Fruit fly (Drosophila melanogaster): ENCODE measurements around the gene Neb-cGP.

The Neb-cGP gene

DNA sequence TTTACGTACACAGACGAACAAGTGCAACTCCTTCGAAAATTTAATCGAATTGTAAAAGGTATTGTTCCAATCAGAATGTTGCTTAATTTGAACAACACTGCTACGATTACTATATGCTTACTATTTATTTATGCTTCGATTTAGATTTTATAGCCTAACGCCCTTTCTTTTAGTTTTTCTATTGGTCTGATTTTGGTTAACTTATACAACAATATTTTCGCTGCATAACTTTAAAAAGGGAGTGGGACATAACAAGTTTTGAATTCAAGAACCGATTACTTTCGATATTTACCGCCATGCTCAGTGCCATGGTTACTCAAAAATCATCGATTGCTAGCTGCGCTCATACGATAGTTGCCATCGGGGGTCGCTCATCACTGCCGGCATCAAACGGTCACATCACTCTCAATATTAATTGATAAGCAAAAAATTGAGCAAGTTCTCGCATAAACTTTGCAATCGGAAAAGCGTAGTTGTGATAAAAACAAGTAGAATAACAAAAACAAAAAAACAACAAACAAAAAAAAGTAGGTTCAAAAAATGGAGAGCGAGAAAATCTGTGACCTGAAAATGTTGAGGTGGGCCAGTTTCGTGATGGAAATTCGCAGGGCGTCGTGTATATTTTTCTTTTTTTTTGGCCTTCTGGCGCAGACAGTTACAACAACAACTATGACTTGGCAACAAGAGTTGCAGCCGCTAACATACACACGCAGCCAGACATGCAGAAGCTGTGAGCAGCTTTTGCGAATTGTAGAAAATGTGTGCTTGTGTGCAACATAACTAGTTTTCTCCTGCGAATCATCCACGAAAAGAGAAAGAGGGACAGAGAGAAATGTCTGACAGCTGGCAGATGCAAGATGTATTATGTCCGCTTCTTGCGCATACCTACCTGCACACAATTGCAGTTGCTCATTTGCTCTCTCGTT, 18.2 kb downstream of the Neb-cGP start, which contains the start of the genes CG2887 and PPP4R2r (continued):
- TF ChIP-seq Lim3 (GFP tag; IDR thresholded peaks at IDR 0.05) (no peak), Hmr (GFP tag; optimal IDR thresholded peaks at IDR 0.05) (no peak), Adf1 (GFP tag; IDR thresholded peaks at IDR 0.05) (no peak), fd102C (GFP tag; optimal IDR thresholded peaks at IDR 0.05) (no peak), slp2 (GFP tag; optimal IDR thresholded peaks at IDR 0.05) (no peak), bigmax (GFP tag; optimal IDR thresholded peaks at IDR 0.05) (no peak), p53 (GFP tag; optimal IDR thresholded peaks at IDR 0.05) (no peak), jigr1 (GFP tag; IDR thresholded peaks at IDR 0.05) (no peak), al (GFP tag; IDR thresholded peaks at IDR 0.05) (no peak), sr (GFP tag; IDR thresholded peaks at IDR 0.05) (no peak), row (GFP tag; IDR thresholded peaks at IDR 0.05) (peak; percentile 44; the same call in 1 of the 3 replicates), CG33557 (GFP tag; optimal IDR thresholded peaks at IDR 0.05) (no peak), CG30431 (GFP tag; optimal IDR thresholded peaks at IDR 0.05) (no peak), run (tag; optimal IDR thresholded peaks at IDR 0.05) (no peak), sug (tag; optimal IDR thresholded peaks at IDR 0.05) (peak; percentile 45), Rfx (GFP tag; IDR thresholded peaks at IDR 0.05) (peak; percentile 79), HmgZ (tag; optimal IDR thresholded peaks at IDR 0.05) (peak; percentile 45), CG43689 (GFP tag; IDR thresholded peaks at IDR 0.05) (no peak), gcm2 (GFP tag; optimal IDR thresholded peaks at IDR 0.05) (no peak), CG7987 (GFP tag; optimal IDR thresholded peaks at IDR 0.05) (no peak), CG10431 (GFP tag; optimal IDR thresholded peaks at IDR 0.05) (no peak), mam (GFP tag; optimal IDR thresholded peaks at IDR 0.05) (no peak), CG31441 (GFP tag; IDR thresholded peaks at IDR 0.05) (no peak), cad (GFP tag; optimal IDR thresholded peaks at IDR 0.05) (no peak), salm (tag; optimal IDR thresholded peaks at IDR 0.05) (no peak), ro (GFP tag; IDR thresholded peaks at IDR 0.05) (no peak), tx (GFP tag; optimal IDR thresholded peaks at IDR 0.05) (no peak), CG2120 (GFP tag; optimal IDR thresholded peaks at IDR 0.05) (peak; percentile 54), Optix (GFP tag; IDR thresholded peaks at IDR 0.05) (no peak), MTF-1 (GFP tag; optimal IDR thresholded peaks at IDR 0.05; ENCODE audit: borderline replicate concordance) (no peak), gem (tag; optimal IDR thresholded peaks at IDR 0.05) (no peak), Hand (GFP tag; optimal IDR thresholded peaks at IDR 0.05) (no peak), trem (tag; optimal IDR thresholded peaks at IDR 0.05) (peak; percentile 80), corto (GFP tag; optimal IDR thresholded peaks at IDR 0.05) (no peak), CG6654 (GFP tag; optimal IDR thresholded peaks at IDR 0.05) (no peak), so (GFP tag; IDR thresholded peaks at IDR 0.05) (no peak), Abd-B (GFP tag; optimal IDR thresholded peaks at IDR 0.05) (no peak), pnt (GFP tag; optimal IDR thresholded peaks at IDR 0.05) (no peak), chm (GFP tag; IDR thresholded peaks at IDR 0.05) (no peak), gce (GFP tag; IDR thresholded peaks at IDR 0.05) (no peak), B-H2 (GFP tag; optimal IDR thresholded peaks at IDR 0.05) (peak; percentile 16), Dip3 (GFP tag; optimal IDR thresholded peaks at IDR 0.05) (no peak), Doc2 (GFP tag; IDR thresholded peaks at IDR 0.05) (no peak), CG11696 (GFP tag; IDR thresholded peaks at IDR 0.05) (no peak), CG2712 (tag; optimal IDR thresholded peaks at IDR 0.05) (peak; percentile 39), CrebB (tag; optimal IDR thresholded peaks at IDR 0.05) (peak; percentile 16), NFAT (GFP tag; IDR thresholded peaks at IDR 0.05) (no peak), CG4282 (GFP tag; optimal IDR thresholded peaks at IDR 0.05) (no peak), dm (GFP tag; optimal IDR thresholded peaks at IDR 0.05) (no peak), hth (optimal IDR thresholded peaks at IDR 0.05) (no peak), chinmo (GFP tag; IDR thresholded peaks at IDR 0.05; ENCODE audit: partially characterized antibody) (peak; percentile 95)
